Fruit fly (Drosophila melanogaster) whole organism, wandering third instar larva: ENCODE results near the gene pHCl-1.
A peak's percentile ranks its signal among the peaks of the same experiment; 100 is the strongest.

Experiments
- Abd-B ChIP-seq: fragments of >200 bp; optimal IDR thresholded peaks from 2 replicates; lab custom pipeline; 2017; ENCODE audit warnings: missing biosample characterization, missing genetic modification characterization
- CG9705 ChIP-seq: fragments of 200-800 bp; sonication (Bioruptor generic); optimal IDR thresholded peaks from 2 replicates; lab custom pipeline; 2018; ENCODE audit warnings: missing biosample characterization, mild to moderate bottlenecking, missing genetic modification characterization
- Dfd ChIP-seq: fragments of >200 bp; optimal IDR thresholded peaks from 2 replicates; lab custom pipeline; 2017; ENCODE audit warnings: missing biosample characterization, missing genetic modification characterization
- Dif ChIP-seq: fragments of 200-275, 200-300 bp; sonication (Bioruptor generic); optimal IDR thresholded peaks from 2 replicates; lab custom pipeline; 2018; ENCODE audit warnings: missing biosample characterization, missing genetic modification characterization; ENCODE audit not compliant: partially characterized antibody
- Hr83 ChIP-seq: fragments of 200-300 bp; sonication (Bioruptor generic); optimal IDR thresholded peaks from 2 replicates; lab custom pipeline; 2016; ENCODE audit warnings: missing biosample characterization, mild to moderate bottlenecking, missing genetic modification characterization, moderate library complexity; ENCODE audit not compliant: poor library complexity, severe bottlenecking
- Myc ChIP-seq: fragments of >200 bp; optimal IDR thresholded peaks from 2 replicates; lab custom pipeline; 2017
- dmrt93B ChIP-seq: fragments of 200-800 bp; sonication (Bioruptor generic); optimal IDR thresholded peaks from 2 replicates; lab custom pipeline; 2018; ENCODE audit warnings: missing biosample characterization, mild to moderate bottlenecking, missing genetic modification characterization
- ey ChIP-seq: fragments of 200-800 bp; sonication (Bioruptor generic); optimal IDR thresholded peaks from 2 replicates; lab custom pipeline; 2016; ENCODE audit warnings: missing biosample characterization, missing genetic modification characterization
- psq ChIP-seq: fragments of 200-800 bp; sonication (Bioruptor generic); optimal IDR thresholded peaks from 3 replicates; lab custom pipeline; 2017; ENCODE audit warnings: missing biosample characterization, mild to moderate bottlenecking, missing genetic modification characterization, moderate library complexity
- usp ChIP-seq: fragments of >200 bp; optimal IDR thresholded peaks from 2 replicates; lab custom pipeline; 2017; ENCODE audit warnings: missing biosample characterization, missing genetic modification characterization
- woc ChIP-seq: sonication (Bioruptor generic); optimal IDR thresholded peaks from 2 replicates; lab custom pipeline; 2016; ENCODE audit warnings: missing biosample characterization, mild to moderate bottlenecking, missing genetic modification characterization

- TF ChIP-seq Abd-B = no peak
- TF ChIP-seq usp (GFP tag; lab: Kevin White, UChicago) = no peak
- no peak for TF ChIP-seq woc (GFP tag; lab: Kevin White, UChicago)
- no peak for TF ChIP-seq psq (GFP tag; lab: Kevin White, UChicago)
- no peak for TF ChIP-seq ey (GFP tag; lab: Kevin White, UChicago)
- no peak for TF ChIP-seq Dif (GFP tag; lab: Kevin White, UChicago)
- peak; percentile 79 for TF ChIP-seq Dfd
- TF ChIP-seq Myc = no peak
- no peak for TF ChIP-seq dmrt93B
- no peak for TF ChIP-seq CG9705 (GFP tag; lab: Kevin White, UChicago)
- TF ChIP-seq Hr83 = no peak
These were observed 42.8 kb downstream of the pHCl-1 start for dm6 chr3L:15856035-15856434.
